Fruit fly (Drosophila melanogaster): ENCODE results near the gene CG14401.

dm6 chr2L:20867381-20867780 lies 2.3 kb upstream of the CG14401 start, which contains the start of gene CG31675:
- TF ChIP-seq CG13204 (GFP tag; optimal IDR thresholded peaks at IDR 0.05): no peak
- no peak for TF ChIP-seq D1 (tag; optimal IDR thresholded peaks at IDR 0.05)
- TF ChIP-seq CG4496 (GFP tag; IDR thresholded peaks at IDR 0.05): no peak
- TF ChIP-seq gl (tag; optimal IDR thresholded peaks at IDR 0.05): no peak
- TF ChIP-seq CG32121 (GFP tag; IDR thresholded peaks at IDR 0.05): no peak
- no peak for TF ChIP-seq Ets98B (GFP tag; IDR thresholded peaks at IDR 0.05)
- TF ChIP-seq CG17806 (tag; optimal IDR thresholded peaks at IDR 0.05): no peak
- TF ChIP-seq fd96Ca (GFP tag; IDR thresholded peaks at IDR 0.05): no peak
- no peak for TF ChIP-seq CG12605 (GFP tag; IDR thresholded peaks at IDR 0.05)
- TF ChIP-seq CG14655 (GFP tag; optimal IDR thresholded peaks at IDR 0.05): no peak

All from whole organism, pupa.